Worm (Caenorhabditis elegans) whole organism, L4/young adult: ENCODE measurements around the gene C09F9.1.

ENCODE experiments used
- W03F9.2 ChIP-seq: fragments of 150-350 bp; optimal IDR thresholded peaks from 2 replicates; lab custom pipeline; 2014; ENCODE audit warnings: missing biosample characterization, missing genetic modification characterization
- dao-5 ChIP-seq: sonication (generic microtip); optimal IDR thresholded peaks from 2 replicates; lab custom pipeline; 2016; ENCODE audit warnings: missing genotype, missing genetic modification characterization, moderate library complexity, missing compliant biosample characterization
- him-1 ChIP-seq: sonication (generic microtip); optimal IDR thresholded peaks from 2 replicates; lab custom pipeline; 2016; ENCODE audit warnings: missing genotype, missing genetic modification reagents, missing genetic modification characterization, missing compliant biosample characterization

Gene C09F9.1

ce11 chrII:14703232-14703926 lies 5.2 kb downstream of the C09F9.1 start:
- no peak for TF ChIP-seq W03F9.2
- no peak for TF ChIP-seq him-1 (tag; lab: Kevin White, UChicago)
- no peak for TF ChIP-seq dao-5 (tag; lab: Kevin White, UChicago)

ce11 chrII:14704204-14704603 lies 6.0 kb downstream of the C09F9.1 start:
- no peak for TF ChIP-seq dao-5 (tag; lab: Kevin White, UChicago)
- no peak for TF ChIP-seq W03F9.2
- no peak for TF ChIP-seq him-1 (tag; lab: Kevin White, UChicago)

- TF ChIP-seq him-1 (tag; lab: Kevin White, UChicago) = no peak
- no peak for TF ChIP-seq dao-5 (tag; lab: Kevin White, UChicago)
- no peak for TF ChIP-seq W03F9.2
Observed at ce11 chrII:14705215-14705614, 7.1 kb downstream of the C09F9.1 start, which contains the start of gene C09F9.2. Gene C09F9.2 (plus strand): TSS chrII:14705515.

- TF ChIP-seq dao-5 (tag; lab: Kevin White, UChicago) (no peak), W03F9.2 (no peak), him-1 (tag; lab: Kevin White, UChicago) (no peak)
Observed at ce11 chrII:14705956-14706355, 7.8 kb downstream of the C09F9.1 start.

- TF ChIP-seq him-1 (tag; lab: Kevin White, UChicago) (no peak), W03F9.2 (no peak), dao-5 (tag; lab: Kevin White, UChicago) (no peak)
Observed at ce11 chrII:14706479-14706878, 8.3 kb downstream of the C09F9.1 start.

ce11 chrII:14728119-14728518 lies 30.0 kb downstream of the C09F9.1 start:
- no peak for TF ChIP-seq him-1 (tag; lab: Kevin White, UChicago)

ce11 chrII:14733424-14733823 lies 35.3 kb downstream of the C09F9.1 start, which contains the start of gene glna-1:
Gene glna-1 (minus strand): TSS chrII:14733524.
- no peak for TF ChIP-seq dao-5 (tag; lab: Kevin White, UChicago)
- no peak for TF ChIP-seq him-1 (tag; lab: Kevin White, UChicago)
- no peak for TF ChIP-seq W03F9.2

- TF ChIP-seq W03F9.2 (no peak), him-1 (tag; lab: Kevin White, UChicago) (no peak), dao-5 (tag; lab: Kevin White, UChicago) (no peak)
Observed at ce11 chrII:14739143-14739542, 41.0 kb downstream of the C09F9.1 start, which contains the start of gene npr-34. Gene npr-34 (minus strand): TSS chrII:14739243.

ce11 chrII:14745127-14745526 lies 47.0 kb downstream of the C09F9.1 start:
- TF ChIP-seq him-1 (tag; lab: Kevin White, UChicago) (no peak), W03F9.2 (no peak), dao-5 (tag; lab: Kevin White, UChicago) (no peak)
